Fruit fly (Drosophila melanogaster) whole organism, embryonic: Measurements from ENCODE around the gene Mco4.

Experiments used
- CG10565 ChIP-seq: fragments of 200-800 bp; sonication (Bioruptor generic); optimal IDR thresholded peaks from 3 replicates; lab custom pipeline; 2016; ENCODE audit warnings: missing biosample characterization, mild to moderate bottlenecking, missing genetic modification characterization
- CG11093 ChIP-seq: fragments of 200-800 bp; sonication (Bioruptor generic); IDR thresholded peaks from 3 replicates; pipeline ENCODE4 v1.3.6; 2022; ENCODE audit warnings: missing biosample characterization, missing genetic modification characterization
- CG11398 ChIP-seq: fragments of 200-800 bp; sonication (Bioruptor generic); optimal IDR thresholded peaks from 2 replicates; lab custom pipeline; 2016; ENCODE audit warnings: missing biosample characterization, missing genetic modification characterization
- CG12299 ChIP-seq: fragments of 200-800 bp; sonication (Bioruptor generic); optimal IDR thresholded peaks from 2 replicates; lab custom pipeline; 2018; ENCODE audit warnings: missing biosample characterization, mild to moderate bottlenecking, missing genetic modification characterization
- CG12769 ChIP-seq: fragments of 200-800 bp; sonication (Bioruptor generic); optimal IDR thresholded peaks from 2 replicates; lab custom pipeline; 2019; ENCODE audit warnings: missing biosample characterization, mild to moderate bottlenecking, missing genetic modification characterization, moderate library complexity
- CG13424 ChIP-seq: fragments of 200-800 bp; sonication (Bioruptor generic); optimal IDR thresholded peaks from 2 replicates; lab custom pipeline; 2019; ENCODE audit warnings: missing biosample characterization, mild to moderate bottlenecking, missing genetic modification characterization, moderate library complexity
- CG15479 ChIP-seq: fragments of 200-800 bp; sonication (Bioruptor generic); optimal IDR thresholded peaks from 3 replicates; lab custom pipeline; 2019; ENCODE audit warnings: missing biosample characterization, mild to moderate bottlenecking, missing genetic modification characterization, moderate library complexity
- CG16813 ChIP-seq: fragments of 200-800 bp; sonication (Bioruptor generic); IDR thresholded peaks from 3 replicates; pipeline ENCODE4 v1.3.6; 2022; ENCODE audit warnings: missing biosample characterization, missing genetic modification characterization; ENCODE audit not compliant: partially characterized antibody
- CG17359 ChIP-seq: fragments of 200-800 bp; sonication (Bioruptor generic); optimal IDR thresholded peaks from 3 replicates; lab custom pipeline; 2018; ENCODE audit warnings: missing biosample characterization, mild to moderate bottlenecking, missing genetic modification characterization, moderate library complexity
- CG17829 ChIP-seq: fragments of 200-800 bp; optimal IDR thresholded peaks from 2 replicates; lab custom pipeline; 2019; ENCODE audit warnings: missing biosample characterization, mild to moderate bottlenecking, missing genetic modification characterization, moderate library complexity
- CG1792 ChIP-seq: fragments of 200-800 bp; sonication (Bioruptor generic); optimal IDR thresholded peaks from 2 replicates; lab custom pipeline; 2016; ENCODE audit warnings: missing biosample characterization, missing genetic modification characterization
- CG2129 ChIP-seq: fragments of 200-800 bp; sonication (Bioruptor generic); IDR thresholded peaks from 2 replicates; pipeline ENCODE4 v1.3.6; 2022; ENCODE audit warnings: missing biosample characterization, missing genetic modification characterization; ENCODE audit not compliant: partially characterized antibody
- CG31365 ChIP-seq: fragments of 200-800 bp; sonication (Bioruptor generic); optimal IDR thresholded peaks from 2 replicates; lab custom pipeline; 2018; ENCODE audit warnings: missing biosample characterization, mild to moderate bottlenecking, missing genetic modification characterization
- CG34224 ChIP-seq: fragments of 200-800 bp; sonication (Bioruptor generic); IDR thresholded peaks from 3 replicates; pipeline ENCODE4 v1.3.6; 2022; ENCODE audit warnings: missing biosample characterization, missing genetic modification characterization; ENCODE audit not compliant: partially characterized antibody
- CG34422 ChIP-seq: fragments of 200-800 bp; sonication (Bioruptor generic); IDR thresholded peaks from 3 replicates; pipeline ENCODE4 v1.3.6; 2022; ENCODE audit warnings: missing biosample characterization, missing genetic modification characterization
- CG3847 ChIP-seq: fragments of 200-800 bp; sonication (Bioruptor generic); IDR thresholded peaks from 2 replicates; pipeline ENCODE4 v1.3.6; 2022; ENCODE audit warnings: missing biosample characterization, missing genetic modification characterization
- CG4854 ChIP-seq: fragments of 200-800 bp; sonication (Bioruptor generic); optimal IDR thresholded peaks from 2 replicates; lab custom pipeline; 2016; ENCODE audit warnings: missing biosample characterization, missing genetic modification characterization, inconsistent platforms
- CG6272 ChIP-seq: fragments of 200-800 bp; sonication (Bioruptor generic); IDR thresholded peaks from 2 replicates; pipeline ENCODE4 v1.3.6; 2022; ENCODE audit warnings: missing biosample characterization, missing genetic modification characterization
- CG6765 ChIP-seq: fragments of 200-800 bp; sonication (Bioruptor generic); optimal IDR thresholded peaks from 3 replicates; lab custom pipeline; 2017; ENCODE audit warnings: missing biosample characterization, mild to moderate bottlenecking, missing genetic modification characterization
- CG7271 ChIP-seq: fragments of 200-800 bp; sonication (Bioruptor generic); optimal IDR thresholded peaks from 2 replicates; lab custom pipeline; 2018; ENCODE audit warnings: missing biosample characterization, mild to moderate bottlenecking, missing genetic modification characterization, moderate library complexity
- CG8089 ChIP-seq: fragments of 200-800 bp; sonication (Bioruptor generic); optimal IDR thresholded peaks from 3 replicates; lab custom pipeline; 2016; ENCODE audit warnings: missing biosample characterization, missing genetic modification characterization
- CG8388 ChIP-seq: fragments of 200-800 bp; sonication (Bioruptor generic); optimal IDR thresholded peaks from 2 replicates; lab custom pipeline; 2019; ENCODE audit warnings: missing biosample characterization, mild to moderate bottlenecking, missing genetic modification characterization, moderate library complexity
- CG9817 ChIP-seq: fragments of 200-800 bp; sonication (Bioruptor generic); optimal IDR thresholded peaks from 2 replicates; lab custom pipeline; 2018; ENCODE audit warnings: missing biosample characterization, mild to moderate bottlenecking, missing genetic modification characterization, moderate library complexity
- CTCF ChIP-seq: fragments of 200-800 bp; sonication (Bioruptor generic); optimal IDR thresholded peaks from 2 replicates; lab custom pipeline; 2017; ENCODE audit warnings: missing biosample characterization, mild to moderate bottlenecking, missing genetic modification characterization, moderate library complexity
- Dek ChIP-seq: fragments of 200-800 bp; sonication (Bioruptor generic); optimal IDR thresholded peaks from 3 replicates; lab custom pipeline; 2019; ENCODE audit warnings: missing biosample characterization, mild to moderate bottlenecking, missing genetic modification characterization, moderate library complexity
- Dref ChIP-seq: fragments of 200-800 bp; sonication (Bioruptor generic); IDR thresholded peaks from 2 replicates; pipeline ENCODE4 v1.3.6; 2022; ENCODE audit warnings: missing biosample characterization, missing genetic modification characterization
- Drgx ChIP-seq: fragments of 200-800 bp; sonication (Bioruptor generic); IDR thresholded peaks from 2 replicates; pipeline ENCODE4 v1.3.6; 2022; ENCODE audit warnings: missing biosample characterization, missing genetic modification characterization
- Elba2 ChIP-seq: fragments of 200-800 bp; sonication (Bioruptor generic); optimal IDR thresholded peaks from 3 replicates; lab custom pipeline; 2016; ENCODE audit warnings: missing biosample characterization, missing genetic modification characterization
- HLHmδ ChIP-seq: fragments of 200-800 bp; sonication (Bioruptor generic); optimal IDR thresholded peaks from 2 replicates; lab custom pipeline; 2018; ENCODE audit warnings: missing biosample characterization, mild to moderate bottlenecking, missing genetic modification characterization, moderate library complexity
- MBD-R2 ChIP-seq: fragments of 200-800 bp; sonication (Bioruptor generic); IDR thresholded peaks from 2 replicates; pipeline ENCODE4 v1.3.6; 2022; ENCODE audit warnings: missing biosample characterization, missing genetic modification characterization
- PHDP ChIP-seq: fragments of 200-800 bp; sonication (Bioruptor generic); optimal IDR thresholded peaks from 3 replicates; lab custom pipeline; 2018; ENCODE audit warnings: missing biosample characterization, mild to moderate bottlenecking, missing genetic modification characterization, moderate library complexity
- Rfx ChIP-seq: fragments of 200-800 bp; sonication (Bioruptor generic); IDR thresholded peaks from 2 replicates; pipeline ENCODE4 v1.3.6; 2022; ENCODE audit warnings: missing biosample characterization, missing genetic modification characterization
- al ChIP-seq: fragments of 200-800 bp; sonication (Bioruptor generic); IDR thresholded peaks from 2 replicates; pipeline ENCODE4 v1.3.6; 2022; ENCODE audit warnings: missing biosample characterization, missing genetic modification characterization
- amos ChIP-seq: fragments of 200-800 bp; sonication (Bioruptor generic); IDR thresholded peaks from 2 replicates; pipeline ENCODE4 v1.3.6; 2022; ENCODE audit warnings: missing biosample characterization, missing genetic modification characterization; ENCODE audit not compliant: partially characterized antibody
- cg ChIP-seq: fragments of 200-800 bp; sonication (Bioruptor generic); optimal IDR thresholded peaks from 3 replicates; lab custom pipeline; 2019; ENCODE audit warnings: missing biosample characterization, mild to moderate bottlenecking, missing genetic modification characterization, moderate library complexity
- ci ChIP-seq: fragments of 200-800 bp; sonication (Bioruptor generic); IDR thresholded peaks from 3 replicates; pipeline ENCODE4 v1.3.6; 2022; ENCODE audit warnings: missing biosample characterization, missing genetic modification characterization
- corto ChIP-seq: fragments of 200-800 bp; sonication (Bioruptor generic); optimal IDR thresholded peaks from 2 replicates; lab custom pipeline; 2016; ENCODE audit warnings: missing biosample characterization, mild to moderate bottlenecking, missing genetic modification characterization, moderate library complexity
- dmrt11E ChIP-seq: fragments of 200-800 bp; sonication (Bioruptor generic); optimal IDR thresholded peaks from 3 replicates; lab custom pipeline; 2018; ENCODE audit warnings: missing biosample characterization, mild to moderate bottlenecking, missing genetic modification characterization, moderate library complexity
- fu2 ChIP-seq: fragments of 200-800 bp; sonication (Bioruptor generic); optimal IDR thresholded peaks from 2 replicates; lab custom pipeline; 2016; ENCODE audit warnings: missing biosample characterization, missing genetic modification characterization
- grn ChIP-seq: fragments of 200-800 bp; sonication (Bioruptor generic); optimal IDR thresholded peaks from 3 replicates; lab custom pipeline; 2017; ENCODE audit warnings: missing biosample characterization, missing genetic modification characterization
- gro ChIP-seq: fragments of 200-800 bp; sonication (Bioruptor generic); optimal IDR thresholded peaks from 2 replicates; lab custom pipeline; 2016; ENCODE audit warnings: missing biosample characterization, missing genetic modification characterization
- hb ChIP-seq: fragments of 200-800 bp; sonication (Bioruptor generic); IDR thresholded peaks from 3 replicates; pipeline ENCODE4 v1.3.6; 2022; ENCODE audit warnings: missing biosample characterization, missing genetic modification characterization; ENCODE audit not compliant: partially characterized antibody
- kah ChIP-seq: fragments of 200-800 bp; sonication (Bioruptor generic); optimal IDR thresholded peaks from 2 replicates; lab custom pipeline; 2018; ENCODE audit warnings: missing biosample characterization, mild to moderate bottlenecking, missing genetic modification characterization
- row ChIP-seq: fragments of 200-800 bp; sonication (Bioruptor generic); IDR thresholded peaks from 3 replicates; pipeline ENCODE4 v1.3.6; 2022; ENCODE audit warnings: missing biosample characterization, missing genetic modification characterization
- sens-2 ChIP-seq: fragments of 200-800 bp; sonication (Bioruptor generic); IDR thresholded peaks from 2 replicates; pipeline ENCODE4 v1.3.6; 2022; ENCODE audit warnings: missing biosample characterization, missing genetic modification characterization
- tgo ChIP-seq: fragments of 200-800 bp; sonication (Bioruptor generic); IDR thresholded peaks from 3 replicates; pipeline ENCODE4 v1.3.6; 2022; ENCODE audit warnings: missing biosample characterization, missing genetic modification characterization
- ttk ChIP-seq: fragments of 200-800 bp; sonication (Bioruptor generic); IDR thresholded peaks from 2 replicates; pipeline ENCODE4 v2.1.2; 2022; ENCODE audit warnings: missing biosample characterization, missing genetic modification characterization
- tx ChIP-seq: fragments of 200-800 bp; sonication (Bioruptor generic); optimal IDR thresholded peaks from 2 replicates; lab custom pipeline; 2016; ENCODE audit warnings: missing biosample characterization, missing genetic modification characterization
- vvl ChIP-seq: fragments of 200-800 bp; sonication (Bioruptor generic); IDR thresholded peaks from 2 replicates; pipeline ENCODE4 v1.3.6; 2022; ENCODE audit warnings: missing biosample characterization, missing genetic modification characterization

The Mco4 gene

DNA sequence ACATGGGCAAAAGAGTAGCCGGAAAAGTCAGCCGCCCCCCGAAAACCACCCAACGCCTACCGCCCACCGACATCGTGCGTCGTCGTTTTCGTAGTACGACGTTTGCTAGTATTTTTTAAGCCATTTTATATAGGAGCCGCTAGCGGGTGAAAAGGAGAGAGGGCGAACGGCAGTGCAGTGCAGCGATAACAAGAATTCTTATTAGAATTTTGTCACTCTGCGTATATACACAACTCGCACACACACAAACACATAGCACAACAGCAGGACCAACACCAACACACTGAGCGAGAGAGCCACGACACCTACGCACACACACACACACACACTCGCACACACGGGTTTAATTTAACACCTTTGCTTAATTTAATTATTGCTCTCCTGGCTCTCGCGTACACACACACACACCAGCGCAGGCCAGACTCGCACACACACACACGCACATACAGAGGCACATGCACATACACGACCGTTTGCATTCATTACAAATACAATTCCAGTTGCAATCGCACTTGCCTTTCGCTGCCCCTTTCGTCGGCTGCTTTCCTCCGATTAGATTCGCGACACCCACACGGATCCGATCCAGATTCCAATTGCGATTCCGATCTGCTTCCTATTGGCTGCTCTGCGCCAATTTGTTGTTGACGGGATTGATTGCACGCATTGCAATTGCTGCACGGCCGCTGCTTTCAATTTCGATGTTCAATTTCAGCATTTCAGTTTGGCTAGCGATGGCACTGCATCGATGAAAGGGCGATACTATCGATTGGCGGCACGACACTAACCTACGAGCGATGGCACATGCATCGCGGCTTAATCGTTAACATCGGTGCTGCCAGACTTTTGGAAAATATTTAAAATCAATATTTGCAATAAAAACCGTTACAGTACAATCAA, 28.9 kb downstream of the Mco4 start, which contains the start of gene Socs16D (continued):
- TF ChIP-seq vvl (GFP tag; lab: Robert Waterston, UW), result peak; percentile 41; the same call in 1 of the 2 replicates
- no peak for TF ChIP-seq CG17359 (tag; lab: Kevin White, UChicago)
- no peak for TF ChIP-seq ttk
- TF ChIP-seq al, result no peak
- no peak for TF ChIP-seq CG34422 (GFP tag; lab: Robert Waterston, UW)
- no peak for TF ChIP-seq CG8388 (GFP tag; lab: Kevin White, UChicago)
- peak; percentile 95 for TF ChIP-seq Dref
- peak; percentile 75 for TF ChIP-seq Rfx (GFP tag; lab: Robert Waterston, UW)
- TF ChIP-seq CG34224, result peak; percentile 96
- peak; percentile 100 for TF ChIP-seq cg (GFP tag; lab: Kevin White, UChicago)
- no peak for TF ChIP-seq kah (GFP tag; lab: Kevin White, UChicago)
- TF ChIP-seq CG6765 (GFP tag; lab: Kevin White, UChicago), result no peak
- TF ChIP-seq CG6272, result peak; percentile 74
- no peak for TF ChIP-seq dmrt11E (tag; lab: Kevin White, UChicago)
- peak; percentile 77 for TF ChIP-seq gro (GFP tag; lab: Kevin White, UChicago)
- peak; percentile 27 for TF ChIP-seq CG9817 (tag; lab: Kevin White, UChicago)
- TF ChIP-seq tgo (GFP tag; lab: Robert Waterston, UW), result no peak
- TF ChIP-seq corto, result no peak
- peak; percentile 89 for TF ChIP-seq CG3847 (GFP tag; lab: Robert Waterston, UW)
- TF ChIP-seq HLHmδ (GFP tag; lab: Kevin White, UChicago), result peak; percentile 52
- peak; percentile 52 for TF ChIP-seq Dek (tag; lab: Kevin White, UChicago)
- peak; percentile 28 for TF ChIP-seq CG17829 (tag; lab: Kevin White, UChicago)
- peak; percentile 95 for TF ChIP-seq CG2129 (GFP tag; lab: Robert Waterston, UW)
- peak; percentile 17 for TF ChIP-seq PHDP
- TF ChIP-seq CG1792 (GFP tag; lab: Kevin White, UChicago), result no peak
- TF ChIP-seq CG4854 (GFP tag; lab: Kevin White, UChicago), result no peak
- peak; percentile 97 for TF ChIP-seq hb (GFP tag; lab: Robert Waterston, UW)
- TF ChIP-seq CG11093 (GFP tag; lab: Robert Waterston, UW), result no peak
- no peak for TF ChIP-seq CG12299 (tag; lab: Kevin White, UChicago)
- no peak for TF ChIP-seq CG13424 (tag; lab: Kevin White, UChicago)
- TF ChIP-seq row (GFP tag; lab: Robert Waterston, UW), result peak; percentile 66
- peak; percentile 51 for TF ChIP-seq MBD-R2 (GFP tag; lab: Robert Waterston, UW)
- no peak for TF ChIP-seq grn (GFP tag; lab: Kevin White, UChicago)
- TF ChIP-seq CG15479 (GFP tag; lab: Kevin White, UChicago), result peak; percentile 96
- peak; percentile 27 for TF ChIP-seq CG31365 (tag; lab: Kevin White, UChicago)
- TF ChIP-seq CG8089 (GFP tag; lab: Kevin White, UChicago), result peak; percentile 6
- TF ChIP-seq ci (GFP tag; lab: Robert Waterston, UW), result peak; percentile 56; the same call in 2 of the 3 replicates
- no peak for TF ChIP-seq sens-2
- TF ChIP-seq Elba2 (GFP tag; lab: Kevin White, UChicago), result peak; percentile 99
- TF ChIP-seq CG12769 (tag; lab: Kevin White, UChicago), result peak; percentile 28
- TF ChIP-seq CG11398 (GFP tag; lab: Kevin White, UChicago), result peak; percentile 8
- no peak for TF ChIP-seq tx (GFP tag; lab: Kevin White, UChicago)
- no peak for TF ChIP-seq CG7271 (tag; lab: Kevin White, UChicago)
- TF ChIP-seq CG10565 (GFP tag; lab: Kevin White, UChicago), result no peak
- TF ChIP-seq fu2 (GFP tag; lab: Kevin White, UChicago), result no peak
- TF ChIP-seq Drgx (GFP tag; lab: Robert Waterston, UW), result no peak; the same call in 1 of the 2 replicates
- peak; percentile 99 for TF ChIP-seq amos
- peak; percentile 5 for TF ChIP-seq CTCF (GFP tag; lab: Kevin White, UChicago)
- peak; percentile 98 for TF ChIP-seq CG16813 (GFP tag; lab: Robert Waterston, UW)
